Worm (Caenorhabditis elegans) whole organism, young adult: ENCODE measurements around the gene fbxb-81.

ENCODE experiments used
- T26A5.8 ChIP-seq: sonication (generic microtip); optimal IDR thresholded peaks from 2 replicates; lab custom pipeline; 2016; ENCODE audit warnings: missing genetic modification characterization, missing compliant biosample characterization
- ama-1 ChIP-seq, 3 experiments: fragments of 150-350 bp in 1 of 3; sonication (generic microtip) in 2 of 3; optimal IDR thresholded peaks; 2 replicates each; lab custom pipeline; 2014 to 2018; ENCODE audit warnings: missing biosample characterization in 2 of 3, missing genetic modification characterization in 2 of 3, missing genetic modification reagents in 2 of 3
- ccch-3 ChIP-seq: fragments of 200-800 bp; sonication (Bioruptor generic); optimal IDR thresholded peaks from 2 replicates; lab custom pipeline; 2018; ENCODE audit warnings: mild to moderate bottlenecking, missing genetic modification characterization, missing compliant biosample characterization
- egl-18 ChIP-seq: fragments of 200-800 bp; sonication (Bioruptor generic); IDR thresholded peaks from 2 replicates; pipeline ENCODE4 v1.3.6; 2022; ENCODE audit warnings: missing genetic modification reagents, missing genetic modification characterization, missing compliant biosample characterization
- nhr-90 ChIP-seq: sonication (generic microtip); optimal IDR thresholded peaks from 2 replicates; lab custom pipeline; 2016; ENCODE audit warnings: missing genotype, mild to moderate bottlenecking, missing genetic modification characterization, missing compliant biosample characterization
- sea-2 ChIP-seq: fragments of 200-800 bp; sonication (Bioruptor generic); IDR thresholded peaks from 2 replicates; pipeline ENCODE4 v1.3.6; 2022; ENCODE audit warnings: missing genetic modification characterization, missing compliant biosample characterization
- tlf-1 ChIP-seq: fragments of 200-800 bp; sonication (Bioruptor generic); optimal IDR thresholded peaks from 2 replicates; lab custom pipeline; 2018; ENCODE audit warnings: mild to moderate bottlenecking, missing genetic modification characterization, missing compliant biosample characterization
- unc-62 ChIP-seq: fragments of 150-350 bp; optimal IDR thresholded peaks from 2 replicates; lab custom pipeline; 2014; ENCODE audit warnings: missing biosample characterization, missing genetic modification reagents, missing genetic modification characterization
- ztf-18 ChIP-seq: sonication (generic microtip); optimal IDR thresholded peaks from 2 replicates; lab custom pipeline; 2016; ENCODE audit warnings: missing genotype, mild to moderate bottlenecking, missing genetic modification characterization, missing compliant biosample characterization

ce11 chrIII:151084-151483, 10.1 kb upstream of the fbxb-81 start:
- no peak for TF ChIP-seq sea-2 (GFP tag; lab: Robert Waterston, UW)
- no peak for TF ChIP-seq unc-62 (GFP tag; lab: Kevin White, UChicago)
- no peak for TF ChIP-seq egl-18
- TF ChIP-seq ccch-3 (GFP tag; lab: Kevin White, UChicago) = no peak
- no peak for TF ChIP-seq tlf-1
- no peak for TF ChIP-seq ama-1 (optimal IDR thresholded peaks at IDR 0.05; lab: Kevin White, UChicago)
- no peak for TF ChIP-seq ama-1 (GFP tag; optimal IDR thresholded peaks at IDR 0.05; lab: Kevin White, UChicago)
- no peak for TF ChIP-seq nhr-90 (tag; lab: Kevin White, UChicago)
- no peak for TF ChIP-seq ztf-18 (tag; lab: Kevin White, UChicago)
- no peak for TF ChIP-seq T26A5.8 (tag; lab: Kevin White, UChicago)
